Worm (Caenorhabditis elegans) whole organism, L3 larva: ENCODE results near the gene let-70.

Source experiments
- R02D3.7 ChIP-seq: fragments of 150-350 bp; optimal IDR thresholded peaks from 2 replicates; lab custom pipeline; 2014; ENCODE audit warnings: missing biosample characterization, missing genetic modification characterization
- ZK546.5 ChIP-seq: sonication (generic microtip); optimal IDR thresholded peaks from 2 replicates; lab custom pipeline; 2017; ENCODE audit warnings: missing biosample characterization, missing genetic modification characterization
- ama-1 ChIP-seq: fragments of 150-350 bp; optimal IDR thresholded peaks from 2 replicates; lab custom pipeline; 2018
- ceh-28 ChIP-seq: fragments of 150-350 bp; optimal IDR thresholded peaks from 2 replicates; lab custom pipeline; 2014; ENCODE audit warnings: missing biosample characterization, missing genetic modification reagents, missing genetic modification characterization
- ceh-82 ChIP-seq: fragments of 150-350 bp; optimal IDR thresholded peaks from 2 replicates; lab custom pipeline; 2014; ENCODE audit warnings: missing biosample characterization, missing genetic modification characterization
- ceh-9 ChIP-seq: sonication (generic microtip); optimal IDR thresholded peaks from 2 replicates; lab custom pipeline; 2018; ENCODE audit warnings: missing biosample characterization, missing genetic modification characterization
- daf-12 ChIP-seq: fragments of 150-350 bp; optimal IDR thresholded peaks from 2 replicates; lab custom pipeline; 2014; ENCODE audit warnings: missing biosample characterization, missing genetic modification reagents, missing genetic modification characterization
- egl-27 ChIP-seq: sonication (generic microtip); optimal IDR thresholded peaks from 4 replicates; lab custom pipeline; 2017; ENCODE audit warnings: missing biosample characterization, missing genetic modification reagents, missing genetic modification characterization
- elt-1 ChIP-seq: fragments of 150-350 bp; optimal IDR thresholded peaks from 2 replicates; lab custom pipeline; 2014; ENCODE audit warnings: missing biosample characterization, missing genetic modification characterization
- elt-3 ChIP-seq, 3 experiments: fragments of 150-350 bp in 1 of 3; sonication (generic microtip) in 2 of 3; optimal IDR thresholded peaks; 2 replicates in 2 of 3; 4 replicates in 1 of 3; lab custom pipeline; 2014 to 2017; ENCODE audit warnings: missing biosample characterization in 3 of 3, missing genetic modification characterization in 3 of 3
- eor-1 ChIP-seq, 2 experiments: fragments of 150-350 bp; optimal IDR thresholded peaks; 2 replicates each; lab custom pipeline; 2014 to 2018; ENCODE audit warnings: missing biosample characterization in 2 of 2, missing genetic modification characterization in 2 of 2
- fkh-10 ChIP-seq: sonication (generic microtip); optimal IDR thresholded peaks from 2 replicates; lab custom pipeline; 2017; ENCODE audit warnings: missing biosample characterization, missing genetic modification reagents, missing genetic modification characterization
- fkh-2 ChIP-seq: fragments of 150-350 bp; optimal IDR thresholded peaks from 2 replicates; lab custom pipeline; 2014; ENCODE audit warnings: missing biosample characterization, missing genetic modification reagents, missing genetic modification characterization
- hmg-11 ChIP-seq: sonication (generic microtip); optimal IDR thresholded peaks from 2 replicates; lab custom pipeline; 2016; ENCODE audit warnings: missing genetic modification characterization, missing compliant biosample characterization
- jun-1 ChIP-seq: fragments of 150-350 bp; optimal IDR thresholded peaks from 2 replicates; lab custom pipeline; 2014; ENCODE audit warnings: missing biosample characterization, missing genetic modification reagents, missing genetic modification characterization
- lin-39 ChIP-seq: fragments of 150-350 bp; optimal IDR thresholded peaks from 2 replicates; lab custom pipeline; 2018; ENCODE audit warnings: missing biosample characterization, missing genetic modification reagents, missing genetic modification characterization
- lsy-12 ChIP-seq: sonication (generic microtip); optimal IDR thresholded peaks from 2 replicates; lab custom pipeline; 2016; ENCODE audit warnings: mild to moderate bottlenecking, missing genetic modification characterization, missing compliant biosample characterization
- nfya-1 ChIP-seq: sonication (generic microtip); optimal IDR thresholded peaks from 2 replicates; lab custom pipeline; 2017; ENCODE audit warnings: missing genetic modification characterization, mild to moderate bottlenecking, missing compliant biosample characterization, antibody characterized with exemption, moderate library complexity; ENCODE audit not compliant: insufficient read depth
- nhr-12 ChIP-seq: fragments of 150-350 bp; optimal IDR thresholded peaks from 2 replicates; lab custom pipeline; 2014; ENCODE audit warnings: missing biosample characterization, missing genetic modification characterization
- nhr-23 ChIP-seq: fragments of 150-350 bp; optimal IDR thresholded peaks from 2 replicates; lab custom pipeline; 2014; ENCODE audit warnings: missing biosample characterization, missing genetic modification reagents, missing genetic modification characterization
- nhr-25 ChIP-seq: sonication (generic microtip); optimal IDR thresholded peaks from 2 replicates; lab custom pipeline; 2017; ENCODE audit warnings: missing biosample characterization, missing genetic modification characterization
- nhr-28 ChIP-seq: fragments of 150-350 bp; optimal IDR thresholded peaks from 2 replicates; lab custom pipeline; 2014; ENCODE audit warnings: missing biosample characterization, missing genetic modification characterization
- nhr-43 ChIP-seq: sonication (generic microtip); optimal IDR thresholded peaks from 2 replicates; lab custom pipeline; 2016; ENCODE audit warnings: mild to moderate bottlenecking, missing genetic modification characterization, missing compliant biosample characterization; ENCODE audit not compliant: poor library complexity, severe bottlenecking
- nhr-67 ChIP-seq: fragments of 150-350 bp; optimal IDR thresholded peaks from 2 replicates; lab custom pipeline; 2014; ENCODE audit warnings: missing biosample characterization, missing genetic modification characterization
- nhr-76 ChIP-seq: fragments of 150-350 bp; sonication (generic microtip); optimal IDR thresholded peaks from 5 replicates; lab custom pipeline; 2014; ENCODE audit warnings: missing biosample characterization, missing genetic modification characterization
- nhr-77 ChIP-seq: fragments of 150-350 bp; optimal IDR thresholded peaks from 2 replicates; lab custom pipeline; 2014; ENCODE audit warnings: missing biosample characterization, missing genetic modification characterization
- pha-4 ChIP-seq: fragments of 150-350 bp; optimal IDR thresholded peaks from 2 replicates; lab custom pipeline; 2014; ENCODE audit warnings: missing biosample characterization, missing genetic modification reagents, missing genetic modification characterization
- pqm-1 ChIP-seq: fragments of 150-350 bp; optimal IDR thresholded peaks from 2 replicates; lab custom pipeline; 2017; ENCODE audit warnings: missing biosample characterization, missing genetic modification characterization, inconsistent platforms
- sea-2 ChIP-seq: fragments of 150-350 bp; sonication (generic microtip); optimal IDR thresholded peaks from 4 replicates; lab custom pipeline; 2014; ENCODE audit warnings: missing biosample characterization, missing genetic modification reagents, missing genetic modification characterization
- skn-1 ChIP-seq: fragments of 150-350 bp; optimal IDR thresholded peaks from 2 replicates; lab custom pipeline; 2014; ENCODE audit warnings: missing biosample characterization, missing genetic modification characterization
- snpc-4 ChIP-seq: fragments of 150-350 bp; optimal IDR thresholded peaks from 2 replicates; lab custom pipeline; 2014; ENCODE audit warnings: missing biosample characterization, missing genetic modification characterization
- unc-39 ChIP-seq: sonication (generic microtip); optimal IDR thresholded peaks from 4 replicates; lab custom pipeline; 2017; ENCODE audit warnings: missing biosample characterization, missing genetic modification characterization
- unc-62 ChIP-seq: fragments of 150-350 bp; sonication (generic microtip); optimal IDR thresholded peaks from 4 replicates; lab custom pipeline; 2014; ENCODE audit warnings: missing biosample characterization, missing genetic modification reagents, missing genetic modification characterization
- ztf-4 ChIP-seq: fragments of 150-350 bp; optimal IDR thresholded peaks from 2 replicates; lab custom pipeline; 2014; ENCODE audit warnings: missing biosample characterization, missing genetic modification characterization

Gene let-70

ce11 chrIV:11097795-11098194, 15.7 kb upstream of the let-70 start, which contains the start of gene M7.12:
Gene M7.12 (minus strand): TSS chrIV:11097982.
- no peak for TF ChIP-seq nhr-77 (tag; lab: Kevin White, UChicago)
- TF ChIP-seq lsy-12 = no peak
- peak; percentile 7 for TF ChIP-seq nfya-1 (tag; lab: Kevin White, UChicago)
- no peak for TF ChIP-seq nhr-12 (tag; lab: Kevin White, UChicago)
- peak; percentile 37 for TF ChIP-seq pqm-1 (tag; lab: Kevin White, UChicago)
- no peak for TF ChIP-seq skn-1
- TF ChIP-seq elt-1 = no peak
- no peak for TF ChIP-seq nhr-23 (tag; lab: Kevin White, UChicago)
- TF ChIP-seq lin-39 = no peak
- peak; percentile 76 for TF ChIP-seq nhr-76 (tag; lab: Kevin White, UChicago)
- no peak for TF ChIP-seq pha-4 (tag; lab: Kevin White, UChicago)
- TF ChIP-seq, all 47 proteins: peak for 3

ce11 chrIV:11094974-11095373, 12.9 kb upstream of the let-70 start, which contains the start of gene M7.8:
Gene M7.8 (minus strand): TSS chrIV:11095085.
- no peak for TF ChIP-seq ZK546.5 (tag; lab: Kevin White, UChicago)
- peak; percentile 76 for TF ChIP-seq fkh-10 (GFP tag; lab: Kevin White, UChicago)

ce11 chrIV:11094052-11094451, 12.0 kb upstream of the let-70 start:
- no peak for TF ChIP-seq ZK546.5 (tag; lab: Kevin White, UChicago)

- TF ChIP-seq egl-27 (peak; percentile 1), unc-39 (no peak), elt-3 (tag; optimal IDR thresholded peaks at IDR 0.05; lab: Kevin White, UChicago) (peak in 1 of 3 experiments; percentile 57), nhr-43 (tag; lab: Kevin White, UChicago) (peak; percentile 0), ceh-28 (tag; lab: Kevin White, UChicago) (peak; percentile 19), ceh-82 (tag; lab: Kevin White, UChicago) (no peak), unc-62 (peak; percentile 69), nhr-23 (tag; lab: Kevin White, UChicago) (peak; percentile 88)
These were observed 10.5 kb upstream of the let-70 start, which contains the start of gene bcc-1 for ce11 chrIV:11092502-11093080. Gene bcc-1 (minus strand): TSS chrIV:11092552.

- TF ChIP-seq unc-62 (no peak), elt-3 (tag; optimal IDR thresholded peaks at IDR 0.05; lab: Kevin White, UChicago) (no peak), snpc-4 (tag; lab: Kevin White, UChicago) (no peak), jun-1 (tag; lab: Kevin White, UChicago) (no peak), nhr-28 (tag; lab: Kevin White, UChicago) (no peak), ceh-28 (tag; lab: Kevin White, UChicago) (no peak), lsy-12 (no peak), nhr-67 (tag; lab: Kevin White, UChicago) (no peak), lin-39 (no peak), nhr-25 (tag; lab: Kevin White, UChicago) (no peak)
- TF ChIP-seq, all 47 proteins: peak for 0
These were observed 7.5 kb upstream of the let-70 start, which contains the start of gene M7.7 for ce11 chrIV:11089527-11089926. Gene M7.7 (plus strand): TSS chrIV:11089827.

- no peak for TF ChIP-seq nhr-23 (tag; lab: Kevin White, UChicago)
- TF ChIP-seq ceh-82 (tag; lab: Kevin White, UChicago) = no peak
- no peak for TF ChIP-seq skn-1
- TF ChIP-seq pqm-1 (tag; lab: Kevin White, UChicago) = no peak
- TF ChIP-seq elt-3 (tag; optimal IDR thresholded peaks at IDR 0.05; lab: Kevin White, UChicago) = no peak
- no peak for TF ChIP-seq elt-1
- TF ChIP-seq ceh-9 (tag; lab: Kevin White, UChicago) = no peak
- no peak for TF ChIP-seq R02D3.7 (tag; lab: Kevin White, UChicago)
- TF ChIP-seq daf-12 (tag; lab: Kevin White, UChicago) = no peak
- TF ChIP-seq egl-27 = no peak
- TF ChIP-seq nfya-1 (tag; lab: Kevin White, UChicago) = no peak
- no peak for TF ChIP-seq ceh-28 (tag; lab: Kevin White, UChicago)
- TF ChIP-seq sea-2 (GFP tag; lab: Kevin White, UChicago) = no peak
- no peak for TF ChIP-seq snpc-4 (tag; lab: Kevin White, UChicago)
- TF ChIP-seq ama-1 (lab: Kevin White, UChicago) = no peak
- no peak for TF ChIP-seq ztf-4
- no peak for TF ChIP-seq hmg-11 (tag; lab: Kevin White, UChicago)
- TF ChIP-seq eor-1 (tag; optimal IDR thresholded peaks at IDR 0.05; lab: Kevin White, UChicago) = no peak
- no peak for TF ChIP-seq pha-4 (tag; lab: Kevin White, UChicago)
- no peak for TF ChIP-seq fkh-2 (tag; lab: Kevin White, UChicago)
These were observed 1.6 kb upstream of the let-70 start, which contains the start of gene klc-1 for ce11 chrIV:11083609-11084008. Gene klc-1 (plus strand): TSS chrIV:11083735.
